Fruit fly (Drosophila melanogaster) whole organism, embryonic: ENCODE results near the gene KdelR.

Source experiments
- Bdp1 ChIP-seq: fragments of 200-800 bp; sonication (Bioruptor generic); optimal IDR thresholded peaks from 3 replicates; lab custom pipeline; 2016; ENCODE audit warnings: missing biosample characterization, missing genetic modification characterization
- CG11560 ChIP-seq: fragments of 200-800 bp; sonication (Bioruptor generic); IDR thresholded peaks from 3 replicates; pipeline ENCODE4 v1.3.6; 2022; ENCODE audit warnings: missing biosample characterization, missing genetic modification characterization
- CG11696 ChIP-seq: fragments of 200-800 bp; sonication (Bioruptor generic); IDR thresholded peaks from 2 replicates; pipeline ENCODE4 v1.3.6; 2022; ENCODE audit warnings: missing biosample characterization, missing genetic modification characterization
- CG13775 ChIP-seq: fragments of 200-800 bp; sonication (Bioruptor generic); optimal IDR thresholded peaks from 3 replicates; lab custom pipeline; 2017; ENCODE audit warnings: missing biosample characterization, mild to moderate bottlenecking, missing genetic modification characterization
- CG14860 ChIP-seq: fragments of 200-800 bp; sonication (Bioruptor generic); IDR thresholded peaks from 3 replicates; pipeline ENCODE4 v1.3.6; 2022; ENCODE audit warnings: missing biosample characterization, missing genetic modification characterization; ENCODE audit not compliant: partially characterized antibody
- CG15011 ChIP-seq: fragments of 200-800 bp; sonication (Bioruptor generic); optimal IDR thresholded peaks from 3 replicates; lab custom pipeline; 2018; ENCODE audit warnings: missing biosample characterization, mild to moderate bottlenecking, missing genetic modification characterization
- CG15514 ChIP-seq: fragments of 200-800 bp; sonication (Bioruptor generic); optimal IDR thresholded peaks from 3 replicates; lab custom pipeline; 2017; ENCODE audit warnings: missing biosample characterization, missing genetic modification characterization, mild to moderate bottlenecking, moderate library complexity, missing genetic modification reagents
- CG17568 ChIP-seq: fragments of 200-800 bp; sonication (Bioruptor generic); optimal IDR thresholded peaks from 2 replicates; lab custom pipeline; 2018; ENCODE audit warnings: missing biosample characterization, mild to moderate bottlenecking, missing genetic modification characterization, moderate library complexity
- CG18476 ChIP-seq: fragments of 200-800 bp; sonication (Bioruptor generic); optimal IDR thresholded peaks from 2 replicates; lab custom pipeline; 2016; ENCODE audit warnings: missing biosample characterization, mild to moderate bottlenecking, missing genetic modification characterization
- CG18619 ChIP-seq: fragments of 200-800 bp; sonication (Bioruptor generic); optimal IDR thresholded peaks from 3 replicates; lab custom pipeline; 2017; ENCODE audit warnings: missing biosample characterization, mild to moderate bottlenecking, missing genetic modification characterization
- CG2202 ChIP-seq: fragments of 200-800 bp; sonication (Bioruptor generic); optimal IDR thresholded peaks from 2 replicates; lab custom pipeline; 2018; ENCODE audit warnings: missing biosample characterization, mild to moderate bottlenecking, missing genetic modification characterization
- CG30403 ChIP-seq: fragments of 200-800 bp; sonication (Bioruptor generic); optimal IDR thresholded peaks from 3 replicates; lab custom pipeline; 2016; ENCODE audit warnings: missing biosample characterization, missing genetic modification characterization
- CG30431 ChIP-seq: fragments of 200-800 bp; sonication (Bioruptor generic); optimal IDR thresholded peaks from 2 replicates; lab custom pipeline; 2017; ENCODE audit warnings: missing biosample characterization, missing genetic modification characterization
- CG3065 ChIP-seq: fragments of 200-800 bp; sonication (Bioruptor generic); optimal IDR thresholded peaks from 2 replicates; lab custom pipeline; 2016; ENCODE audit warnings: missing biosample characterization, missing genetic modification characterization
- CG31388 ChIP-seq: fragments of 200-800 bp; sonication (Bioruptor generic); optimal IDR thresholded peaks from 2 replicates; lab custom pipeline; 2016; ENCODE audit warnings: missing biosample characterization, missing genetic modification characterization
- CG3726 ChIP-seq: fragments of 200-800 bp; sonication (Bioruptor generic); IDR thresholded peaks from 3 replicates; pipeline ENCODE4, ENCODE4 v1.3.6; 2022; ENCODE audit warnings: missing biosample characterization, missing genetic modification characterization
- CG4617 ChIP-seq: fragments of 200-800 bp; sonication (Bioruptor generic); optimal IDR thresholded peaks from 3 replicates; lab custom pipeline; 2016; ENCODE audit warnings: missing biosample characterization, missing genetic modification characterization, borderline replicate concordance
- CG7357 ChIP-seq: fragments of 200-800 bp; sonication (Bioruptor generic); IDR thresholded peaks from 3 replicates; pipeline ENCODE4 v1.3.6; 2022; ENCODE audit warnings: missing biosample characterization, missing genetic modification characterization
- CG7745 ChIP-seq: fragments of 200-800 bp; sonication (Bioruptor generic); optimal IDR thresholded peaks from 2 replicates; lab custom pipeline; 2018; ENCODE audit warnings: missing biosample characterization, mild to moderate bottlenecking, missing genetic modification characterization, moderate library complexity
- CG7786 ChIP-seq: fragments of 200-800 bp; sonication (Bioruptor generic); optimal IDR thresholded peaks from 2 replicates; lab custom pipeline; 2016; ENCODE audit warnings: missing biosample characterization, missing genetic modification characterization
- Dek ChIP-seq: fragments of 200-800 bp; sonication (Bioruptor generic); optimal IDR thresholded peaks from 3 replicates; lab custom pipeline; 2019; ENCODE audit warnings: missing biosample characterization, mild to moderate bottlenecking, missing genetic modification characterization, moderate library complexity
- Dll ChIP-seq: fragments of 200-800 bp; sonication (Bioruptor generic); IDR thresholded peaks from 4 replicates; pipeline ENCODE4 v1.3.6; 2022; ENCODE audit warnings: missing biosample characterization, missing genetic modification characterization; ENCODE audit not compliant: partially characterized antibody
- E2f2 ChIP-seq: fragments of 200-800 bp; sonication (Bioruptor generic); IDR thresholded peaks from 2 replicates; pipeline ENCODE4 v1.3.6; 2022; ENCODE audit warnings: missing biosample characterization, missing genetic modification characterization
- Fer2 ChIP-seq: fragments of 200-800 bp; sonication (Bioruptor generic); optimal IDR thresholded peaks from 2 replicates; lab custom pipeline; 2018; ENCODE audit warnings: missing biosample characterization, mild to moderate bottlenecking, missing genetic modification characterization, moderate library complexity
- H15 ChIP-seq: fragments of 200-800 bp; sonication (Bioruptor generic); IDR thresholded peaks from 3 replicates; pipeline ENCODE4 v1.3.6; 2022; ENCODE audit warnings: missing biosample characterization, missing genetic modification characterization
- H2.0 ChIP-seq: fragments of 200-800 bp; sonication (Bioruptor generic); IDR thresholded peaks from 2 replicates; pipeline ENCODE4 v1.3.6; 2022; ENCODE audit warnings: missing biosample characterization, missing genetic modification characterization
- HLHmδ ChIP-seq: fragments of 200-800 bp; sonication (Bioruptor generic); optimal IDR thresholded peaks from 2 replicates; lab custom pipeline; 2018; ENCODE audit warnings: missing biosample characterization, mild to moderate bottlenecking, missing genetic modification characterization, moderate library complexity
- Lim3 ChIP-seq: fragments of 200-800 bp; sonication (Bioruptor generic); IDR thresholded peaks from 2 replicates; pipeline ENCODE4 v1.3.6; 2022; ENCODE audit warnings: missing biosample characterization, missing genetic modification characterization
- Max ChIP-seq: fragments of 200-800 bp; sonication (Bioruptor generic); optimal IDR thresholded peaks from 2 replicates; lab custom pipeline; 2016; ENCODE audit warnings: missing biosample characterization, mild to moderate bottlenecking, missing genetic modification characterization
- Med ChIP-seq: fragments of 200-800 bp; sonication (Bioruptor generic); peaks from one replicate; lab custom pipeline; 2016; ENCODE audit warnings: missing biosample characterization, missing genetic modification characterization, mild to moderate bottlenecking, inconsistent platforms, moderate library complexity
- Myb ChIP-seq: fragments of 200-800 bp; sonication (Bioruptor generic); optimal IDR thresholded peaks from 2 replicates; lab custom pipeline; 2016; ENCODE audit warnings: missing biosample characterization, missing genetic modification characterization
- NfI ChIP-seq: fragments of 200-800 bp; sonication (Bioruptor generic); optimal IDR thresholded peaks from 3 replicates; lab custom pipeline; 2018; ENCODE audit warnings: missing biosample characterization, mild to moderate bottlenecking, missing genetic modification characterization, moderate library complexity
- amos ChIP-seq: fragments of 200-800 bp; sonication (Bioruptor generic); IDR thresholded peaks from 2 replicates; pipeline ENCODE4 v1.3.6; 2022; ENCODE audit warnings: missing biosample characterization, missing genetic modification characterization; ENCODE audit not compliant: partially characterized antibody
- caup ChIP-seq: fragments of 200-800 bp; sonication (Bioruptor generic); optimal IDR thresholded peaks from 3 replicates; lab custom pipeline; 2017; ENCODE audit warnings: missing biosample characterization, mild to moderate bottlenecking, missing genetic modification characterization, moderate library complexity; ENCODE audit not compliant: severe bottlenecking
- fd102C ChIP-seq: fragments of 200-800 bp; sonication (Bioruptor generic); optimal IDR thresholded peaks from 2 replicates; lab custom pipeline; 2018; ENCODE audit warnings: missing biosample characterization, mild to moderate bottlenecking, missing genetic modification characterization, moderate library complexity
- gem ChIP-seq: fragments of 200-800 bp; sonication (Bioruptor generic); optimal IDR thresholded peaks from 2 replicates; lab custom pipeline; 2019; ENCODE audit warnings: missing biosample characterization, mild to moderate bottlenecking, missing genetic modification characterization, moderate library complexity
- gfzf ChIP-seq: fragments of 200-800 bp; sonication (Bioruptor generic); optimal IDR thresholded peaks from 2 replicates; lab custom pipeline; 2016; ENCODE audit warnings: missing biosample characterization, mild to moderate bottlenecking, missing genetic modification characterization, moderate library complexity
- her ChIP-seq: fragments of 200-800 bp; sonication (Bioruptor generic); optimal IDR thresholded peaks from 2 replicates; lab custom pipeline; 2016; ENCODE audit warnings: missing biosample characterization, missing genetic modification characterization
- kah ChIP-seq: fragments of 200-800 bp; sonication (Bioruptor generic); optimal IDR thresholded peaks from 2 replicates; lab custom pipeline; 2018; ENCODE audit warnings: missing biosample characterization, mild to moderate bottlenecking, missing genetic modification characterization
- maf-S ChIP-seq: fragments of 200-800 bp; sonication (Bioruptor generic); optimal IDR thresholded peaks from 2 replicates; lab custom pipeline; 2016; ENCODE audit warnings: missing biosample characterization, missing genetic modification characterization
- mld ChIP-seq: fragments of 200-800 bp; sonication (Bioruptor generic); IDR thresholded peaks from 3 replicates; pipeline ENCODE4 v1.3.6; 2022; ENCODE audit warnings: missing biosample characterization, missing genetic modification characterization; ENCODE audit not compliant: partially characterized antibody
- nmo ChIP-seq: fragments of 200-800 bp; sonication (Bioruptor generic); optimal IDR thresholded peaks from 2 replicates; lab custom pipeline; 2018; ENCODE audit warnings: missing biosample characterization, mild to moderate bottlenecking, missing genetic modification characterization, moderate library complexity
- nom ChIP-seq: fragments of 200-800 bp; sonication (Bioruptor generic); optimal IDR thresholded peaks from 2 replicates; lab custom pipeline; 2017; ENCODE audit warnings: missing biosample characterization, missing genetic modification characterization, mild to moderate bottlenecking, moderate library complexity, missing genetic modification reagents
- onecut ChIP-seq: fragments of 200-800 bp; sonication (Bioruptor generic); IDR thresholded peaks from 2 replicates; pipeline ENCODE4 v1.3.6; 2022; ENCODE audit warnings: missing biosample characterization, missing genetic modification characterization
- pb ChIP-seq: fragments of 200-800 bp; sonication (Bioruptor generic); optimal IDR thresholded peaks from 3 replicates; lab custom pipeline; 2016; ENCODE audit warnings: missing biosample characterization, missing genetic modification characterization
- pros ChIP-seq: fragments of 200-800 bp; sonication (Bioruptor generic); optimal IDR thresholded peaks from 3 replicates; lab custom pipeline; 2019; ENCODE audit warnings: missing biosample characterization, mild to moderate bottlenecking, missing genetic modification characterization, moderate library complexity
- row ChIP-seq: fragments of 200-800 bp; sonication (Bioruptor generic); IDR thresholded peaks from 3 replicates; pipeline ENCODE4 v1.3.6; 2022; ENCODE audit warnings: missing biosample characterization, missing genetic modification characterization
- sim ChIP-seq: fragments of 200-800 bp; sonication (Bioruptor generic); IDR thresholded peaks from 2 replicates; pipeline ENCODE4 v1.3.6; 2022; ENCODE audit warnings: missing biosample characterization, missing genetic modification characterization
- toy ChIP-seq: fragments of 200-800 bp; sonication (Bioruptor generic); IDR thresholded peaks from 2 replicates; pipeline ENCODE4 v1.3.6; 2022; ENCODE audit warnings: missing biosample characterization, missing genetic modification characterization
- tx ChIP-seq: fragments of 200-800 bp; sonication (Bioruptor generic); optimal IDR thresholded peaks from 2 replicates; lab custom pipeline; 2016; ENCODE audit warnings: missing biosample characterization, missing genetic modification characterization
- vnd ChIP-seq: fragments of 200-800 bp; sonication (Bioruptor generic); IDR thresholded peaks from 3 replicates; pipeline ENCODE4 v1.3.6; 2022; ENCODE audit warnings: missing biosample characterization, missing genetic modification characterization; ENCODE audit not compliant: partially characterized antibody

Gene KdelR

dm6 chr2L:10439174-10439573 lies 12.5 kb downstream of the KdelR start, which contains the start of gene Nse4 (continued):
- no peak for TF ChIP-seq onecut (GFP tag; lab: Robert Waterston, UW)
- no peak for TF ChIP-seq H2.0
- TF ChIP-seq E2f2 (GFP tag; lab: Robert Waterston, UW): peak; percentile 87
- no peak for TF ChIP-seq pros
- peak; percentile 85 for TF ChIP-seq CG7357
- no peak for TF ChIP-seq H15 (GFP tag; lab: Robert Waterston, UW)
- peak; percentile 41 for TF ChIP-seq CG4617 (GFP tag; lab: Kevin White, UChicago)
- no peak for TF ChIP-seq fd102C
- no peak for TF ChIP-seq tx
- TF ChIP-seq Max: no peak
- peak; percentile 77 for TF ChIP-seq Dll (GFP tag; lab: Robert Waterston, UW)
- TF ChIP-seq nmo: peak; percentile 15
- no peak for TF ChIP-seq CG7786 (GFP tag; lab: Kevin White, UChicago)
- TF ChIP-seq Myb (GFP tag; lab: Kevin White, UChicago): peak; percentile 4
- peak; percentile 84; the same call in 1 of the 2 replicates for TF ChIP-seq amos (GFP tag; lab: Robert Waterston, UW)
- no peak for TF ChIP-seq toy (GFP tag; lab: Robert Waterston, UW)
- peak; percentile 40; the same call in 1 of the 3 replicates for TF ChIP-seq row (GFP tag; lab: Robert Waterston, UW)
- no peak for TF ChIP-seq Lim3 (GFP tag; lab: Robert Waterston, UW)
- TF ChIP-seq pb (GFP tag; lab: Kevin White, UChicago): no peak
- TF ChIP-seq mld (GFP tag; lab: Robert Waterston, UW): peak; percentile 80; the same call in 2 of the 3 replicates
- no peak for TF ChIP-seq CG31388
- TF ChIP-seq Med (GFP tag; lab: Kevin White, UChicago): no peak
- no peak for TF ChIP-seq CG17568 (GFP tag; lab: Kevin White, UChicago)
- no peak for TF ChIP-seq CG18619
- no peak for TF ChIP-seq maf-S
- no peak for TF ChIP-seq gfzf
- no peak for TF ChIP-seq CG11696 (GFP tag; lab: Robert Waterston, UW)
- no peak for TF ChIP-seq CG13775
- no peak for TF ChIP-seq sim (GFP tag; lab: Robert Waterston, UW)
- TF ChIP-seq Fer2 (tag; lab: Kevin White, UChicago): no peak
- TF ChIP-seq CG30403 (GFP tag; lab: Kevin White, UChicago): no peak
- no peak for TF ChIP-seq CG7745 (tag; lab: Kevin White, UChicago)
- TF ChIP-seq vnd: peak; percentile 88
- peak; percentile 93 for TF ChIP-seq CG14860
- no peak for TF ChIP-seq CG2202 (tag; lab: Kevin White, UChicago)
- TF ChIP-seq nom: no peak
- TF ChIP-seq CG18476 (GFP tag; lab: Kevin White, UChicago): no peak
- TF ChIP-seq Dek (tag; lab: Kevin White, UChicago): no peak
- no peak for TF ChIP-seq CG15011
- TF ChIP-seq CG15514 (GFP tag; lab: Kevin White, UChicago): peak; percentile 25
- no peak for TF ChIP-seq Bdp1 (GFP tag; lab: Kevin White, UChicago)
- no peak for TF ChIP-seq caup (GFP tag; lab: Kevin White, UChicago)
- no peak for TF ChIP-seq CG3726
- no peak for TF ChIP-seq CG11560 (tag; lab: Robert Waterston, UW)
- TF ChIP-seq kah (GFP tag; lab: Kevin White, UChicago): no peak
- no peak for TF ChIP-seq her (GFP tag; lab: Kevin White, UChicago)
- TF ChIP-seq gem (tag; lab: Kevin White, UChicago): no peak
- no peak for TF ChIP-seq CG3065 (GFP tag; lab: Kevin White, UChicago)
- no peak for TF ChIP-seq HLHmδ (GFP tag; lab: Kevin White, UChicago)
- TF ChIP-seq NfI (GFP tag; lab: Kevin White, UChicago): no peak
- no peak for TF ChIP-seq CG30431 (GFP tag; lab: Kevin White, UChicago)
